Fruit fly (Drosophila melanogaster) whole organism, embryonic: ENCODE results near the gene D.

Experiments
- BEAF-32 ChIP-seq: fragments of 200-800 bp; sonication (Bioruptor generic); optimal IDR thresholded peaks from 3 replicates; lab custom pipeline; 2017; ENCODE audit warnings: missing biosample characterization, missing genetic modification characterization, mild to moderate bottlenecking, moderate library complexity, missing genetic modification reagents
- CG1024 ChIP-seq: fragments of 200-800 bp; sonication (Bioruptor generic); IDR thresholded peaks from 2 replicates; pipeline ENCODE4 v1.3.6; 2022; ENCODE audit warnings: missing biosample characterization, missing genetic modification characterization
- CG10321 ChIP-seq: fragments of 200-800 bp; sonication (Bioruptor generic); IDR thresholded peaks from 2 replicates; pipeline ENCODE4 v1.3.6; 2022; ENCODE audit warnings: missing biosample characterization, missing genetic modification characterization
- CG13624 ChIP-seq: fragments of 200-800 bp; sonication (Bioruptor generic); optimal IDR thresholded peaks from 2 replicates; lab custom pipeline; 2016; ENCODE audit warnings: missing biosample characterization, missing genetic modification characterization
- CG14050 ChIP-seq: fragments of 200-800 bp; sonication (Bioruptor generic); IDR thresholded peaks from 3 replicates; pipeline ENCODE4 v1.3.6; 2022; ENCODE audit warnings: missing biosample characterization, missing genetic modification characterization
- CG2120 ChIP-seq: fragments of 200-800 bp; sonication (Bioruptor generic); optimal IDR thresholded peaks from 3 replicates; lab custom pipeline; 2016; ENCODE audit warnings: missing biosample characterization, missing genetic modification characterization
- CG30403 ChIP-seq: fragments of 200-800 bp; sonication (Bioruptor generic); optimal IDR thresholded peaks from 3 replicates; lab custom pipeline; 2016; ENCODE audit warnings: missing biosample characterization, missing genetic modification characterization
- CG33213 ChIP-seq: fragments of 200-800 bp; sonication (Bioruptor generic); optimal IDR thresholded peaks from 3 replicates; lab custom pipeline; 2016; ENCODE audit warnings: missing biosample characterization, missing genetic modification characterization
- CG34224 ChIP-seq: fragments of 200-800 bp; sonication (Bioruptor generic); IDR thresholded peaks from 3 replicates; pipeline ENCODE4 v1.3.6; 2022; ENCODE audit warnings: missing biosample characterization, missing genetic modification characterization; ENCODE audit not compliant: partially characterized antibody
- CG4707 ChIP-seq: fragments of 200-800 bp; sonication (Bioruptor generic); optimal IDR thresholded peaks from 2 replicates; lab custom pipeline; 2018; ENCODE audit warnings: missing biosample characterization, mild to moderate bottlenecking, missing genetic modification characterization, moderate library complexity
- CG6765 ChIP-seq: fragments of 200-800 bp; sonication (Bioruptor generic); optimal IDR thresholded peaks from 3 replicates; lab custom pipeline; 2017; ENCODE audit warnings: missing biosample characterization, mild to moderate bottlenecking, missing genetic modification characterization
- CG8478 ChIP-seq: fragments of >200 bp; optimal IDR thresholded peaks from 2 replicates; lab custom pipeline; 2018
- D ChIP-seq, 2 experiments: fragments of 200-800 bp in 1 of 2; fragments of >200 bp in 1 of 2; sonication (Bioruptor generic) in 1 of 2; optimal IDR thresholded peaks; 2 replicates in 1 of 2; 3 replicates in 1 of 2; lab custom pipeline; 2017; ENCODE audit warnings: mild to moderate bottlenecking in 1 of 2, missing biosample characterization in 1 of 2, missing genetic modification characterization in 1 of 2, missing genetic modification reagents in 1 of 2
- Deaf1 ChIP-seq: fragments of 200-800 bp; optimal IDR thresholded peaks from 3 replicates; lab custom pipeline; 2019; ENCODE audit warnings: missing biosample characterization, mild to moderate bottlenecking, missing genetic modification characterization, moderate library complexity
- Elba2 ChIP-seq: fragments of 200-800 bp; sonication (Bioruptor generic); optimal IDR thresholded peaks from 3 replicates; lab custom pipeline; 2016; ENCODE audit warnings: missing biosample characterization, missing genetic modification characterization
- Jarid2 ChIP-seq: fragments of 200-800 bp; sonication (Bioruptor generic); optimal IDR thresholded peaks from 3 replicates; lab custom pipeline; 2017; ENCODE audit warnings: mild to moderate bottlenecking, missing biosample characterization, missing genetic modification reagents, missing genetic modification characterization
- Lpt ChIP-seq: fragments of >200 bp; optimal IDR thresholded peaks from 2 replicates; lab custom pipeline; 2018; ENCODE audit warnings: missing biosample characterization, missing genetic modification characterization
- Mad ChIP-seq: fragments of 200-800 bp; sonication (Bioruptor generic); optimal IDR thresholded peaks from 2 replicates; lab custom pipeline; 2016; ENCODE audit warnings: missing biosample characterization, missing genetic modification characterization
- Mes4 ChIP-seq: fragments of 200-800 bp; sonication (Bioruptor generic); optimal IDR thresholded peaks from 2 replicates; lab custom pipeline; 2016; ENCODE audit warnings: missing biosample characterization, missing genetic modification characterization
- NC2α ChIP-seq: fragments of 200-800 bp; sonication (Bioruptor generic); optimal IDR thresholded peaks from 2 replicates; lab custom pipeline; 2016; ENCODE audit warnings: missing biosample characterization, missing genetic modification characterization
- Nf-YB ChIP-seq: fragments of 200-800 bp; sonication (Bioruptor generic); optimal IDR thresholded peaks from 3 replicates; lab custom pipeline; 2019; ENCODE audit warnings: missing biosample characterization, mild to moderate bottlenecking, missing genetic modification characterization, moderate library complexity
- Nf-YC ChIP-seq: fragments of 200-800 bp; optimal IDR thresholded peaks from 3 replicates; lab custom pipeline; 2019; ENCODE audit warnings: missing biosample characterization, mild to moderate bottlenecking, missing genetic modification characterization, moderate library complexity
- Opbp ChIP-seq: fragments of 200-800 bp; sonication (Bioruptor generic); IDR thresholded peaks from 3 replicates; pipeline ENCODE4 v1.3.6; 2022; ENCODE audit warnings: missing biosample characterization, missing genetic modification characterization; ENCODE audit not compliant: partially characterized antibody
- Six4 ChIP-seq: fragments of 200-800 bp; sonication (Bioruptor generic); optimal IDR thresholded peaks from 2 replicates; lab custom pipeline; 2016; ENCODE audit warnings: missing biosample characterization, missing genetic modification characterization
- abd-A ChIP-seq: fragments of 200-800 bp; sonication (Bioruptor generic); optimal IDR thresholded peaks from 3 replicates; lab custom pipeline; 2019; ENCODE audit warnings: missing biosample characterization, mild to moderate bottlenecking, missing genetic modification characterization, moderate library complexity
- ac ChIP-seq: fragments of 200-800 bp; sonication (Bioruptor generic); optimal IDR thresholded peaks from 3 replicates; lab custom pipeline; 2017; ENCODE audit warnings: missing biosample characterization, mild to moderate bottlenecking, missing genetic modification characterization
- amos ChIP-seq: fragments of 200-800 bp; sonication (Bioruptor generic); IDR thresholded peaks from 2 replicates; pipeline ENCODE4 v1.3.6; 2022; ENCODE audit warnings: missing biosample characterization, missing genetic modification characterization; ENCODE audit not compliant: partially characterized antibody
- chm ChIP-seq: fragments of 200-800 bp; sonication (Bioruptor generic); IDR thresholded peaks from 2 replicates; pipeline ENCODE4 v1.3.6; 2022; ENCODE audit warnings: missing biosample characterization, missing genetic modification characterization
- crol ChIP-seq: fragments of 200-800 bp; sonication (Bioruptor generic); IDR thresholded peaks from 2 replicates; pipeline ENCODE4 v1.3.6; 2022; ENCODE audit warnings: missing biosample characterization, missing genetic modification characterization
- da ChIP-seq: fragments of 200-800 bp; sonication (Bioruptor generic); optimal IDR thresholded peaks from 2 replicates; lab custom pipeline; 2016; ENCODE audit warnings: missing biosample characterization, missing genetic modification characterization
- dmrt11E ChIP-seq: fragments of 200-800 bp; sonication (Bioruptor generic); optimal IDR thresholded peaks from 3 replicates; lab custom pipeline; 2018; ENCODE audit warnings: missing biosample characterization, mild to moderate bottlenecking, missing genetic modification characterization, moderate library complexity
- ewg ChIP-seq: fragments of 200-800 bp; sonication (Bioruptor generic); optimal IDR thresholded peaks from 3 replicates; lab custom pipeline; 2017; ENCODE audit warnings: mild to moderate bottlenecking, missing biosample characterization, missing genetic modification reagents, missing genetic modification characterization
- nau ChIP-seq: fragments of 200-800 bp; sonication (Bioruptor generic); optimal IDR thresholded peaks from 3 replicates; lab custom pipeline; 2017; ENCODE audit warnings: missing biosample characterization, mild to moderate bottlenecking, missing genetic modification characterization, missing genetic modification reagents
- nom ChIP-seq: fragments of 200-800 bp; sonication (Bioruptor generic); optimal IDR thresholded peaks from 2 replicates; lab custom pipeline; 2017; ENCODE audit warnings: missing biosample characterization, missing genetic modification characterization, mild to moderate bottlenecking, moderate library complexity, missing genetic modification reagents
- oc ChIP-seq: fragments of 200-800 bp; sonication (Bioruptor generic); optimal IDR thresholded peaks from 2 replicates; lab custom pipeline; 2018; ENCODE audit warnings: missing biosample characterization, mild to moderate bottlenecking, missing genetic modification characterization, moderate library complexity
- onecut ChIP-seq: fragments of 200-800 bp; sonication (Bioruptor generic); IDR thresholded peaks from 2 replicates; pipeline ENCODE4 v1.3.6; 2022; ENCODE audit warnings: missing biosample characterization, missing genetic modification characterization
- otp ChIP-seq: fragments of 200-800 bp; sonication (Bioruptor generic); IDR thresholded peaks from 3 replicates; pipeline ENCODE4, ENCODE4 v1.3.6; 2022; ENCODE audit warnings: missing biosample characterization, missing genetic modification characterization
- phol ChIP-seq: fragments of 200-800 bp; sonication (Bioruptor generic); optimal IDR thresholded peaks from 3 replicates; lab custom pipeline; 2018; ENCODE audit warnings: missing biosample characterization, mild to moderate bottlenecking, missing genetic modification characterization, moderate library complexity
- pita ChIP-seq: fragments of 200-800 bp; sonication (Bioruptor generic); optimal IDR thresholded peaks from 2 replicates; lab custom pipeline; 2017; ENCODE audit warnings: missing biosample characterization, mild to moderate bottlenecking, missing genetic modification characterization
- rib ChIP-seq: fragments of 200-800 bp; sonication (Bioruptor generic); IDR thresholded peaks from 2 replicates; pipeline ENCODE4 v1.3.6; 2022; ENCODE audit warnings: missing biosample characterization, missing genetic modification characterization
- sens ChIP-seq: fragments of 200-800 bp; sonication (Bioruptor generic); peaks from one replicate; lab custom pipeline; 2016; ENCODE audit warnings: missing biosample characterization, missing genetic modification characterization
- so ChIP-seq: fragments of 200-800 bp; sonication (Bioruptor generic); IDR thresholded peaks from 3 replicates; pipeline ENCODE4 v1.3.6; 2022; ENCODE audit warnings: missing biosample characterization, missing genetic modification characterization
- sqz ChIP-seq: fragments of 200-800 bp; sonication (Bioruptor generic); optimal IDR thresholded peaks from 3 replicates; lab custom pipeline; 2018; ENCODE audit warnings: missing biosample characterization, mild to moderate bottlenecking, missing genetic modification characterization
- sr ChIP-seq: fragments of 200-800 bp; sonication (Bioruptor generic); IDR thresholded peaks from 3 replicates; pipeline ENCODE4 v1.3.6; 2022; ENCODE audit warnings: missing biosample characterization, missing genetic modification characterization
- tll ChIP-seq, 2 experiments: fragments of 200-800 bp in 1 of 2; fragments of >200 bp in 1 of 2; sonication (Bioruptor generic) in 1 of 2; optimal IDR thresholded peaks; 2 replicates each; lab custom pipeline; 2017 to 2019; ENCODE audit warnings: missing biosample characterization in 2 of 2, missing genetic modification characterization in 2 of 2, mild to moderate bottlenecking in 1 of 2, moderate library complexity in 1 of 2
- tup ChIP-seq: fragments of 200-800 bp; sonication (Bioruptor generic); optimal IDR thresholded peaks from 2 replicates; lab custom pipeline; 2016; ENCODE audit warnings: missing biosample characterization, mild to moderate bottlenecking, missing genetic modification characterization, moderate library complexity
- twi ChIP-seq: fragments of 200-800 bp; optimal IDR thresholded peaks from 2 replicates; lab custom pipeline; 2019; ENCODE audit warnings: missing biosample characterization, mild to moderate bottlenecking, missing genetic modification characterization, moderate library complexity
- z ChIP-seq: fragments of 200-800 bp; sonication (Bioruptor generic); IDR thresholded peaks from 3 replicates; pipeline ENCODE4 v1.3.6; 2022; ENCODE audit warnings: missing biosample characterization, missing genetic modification characterization

The D gene

DNA sequence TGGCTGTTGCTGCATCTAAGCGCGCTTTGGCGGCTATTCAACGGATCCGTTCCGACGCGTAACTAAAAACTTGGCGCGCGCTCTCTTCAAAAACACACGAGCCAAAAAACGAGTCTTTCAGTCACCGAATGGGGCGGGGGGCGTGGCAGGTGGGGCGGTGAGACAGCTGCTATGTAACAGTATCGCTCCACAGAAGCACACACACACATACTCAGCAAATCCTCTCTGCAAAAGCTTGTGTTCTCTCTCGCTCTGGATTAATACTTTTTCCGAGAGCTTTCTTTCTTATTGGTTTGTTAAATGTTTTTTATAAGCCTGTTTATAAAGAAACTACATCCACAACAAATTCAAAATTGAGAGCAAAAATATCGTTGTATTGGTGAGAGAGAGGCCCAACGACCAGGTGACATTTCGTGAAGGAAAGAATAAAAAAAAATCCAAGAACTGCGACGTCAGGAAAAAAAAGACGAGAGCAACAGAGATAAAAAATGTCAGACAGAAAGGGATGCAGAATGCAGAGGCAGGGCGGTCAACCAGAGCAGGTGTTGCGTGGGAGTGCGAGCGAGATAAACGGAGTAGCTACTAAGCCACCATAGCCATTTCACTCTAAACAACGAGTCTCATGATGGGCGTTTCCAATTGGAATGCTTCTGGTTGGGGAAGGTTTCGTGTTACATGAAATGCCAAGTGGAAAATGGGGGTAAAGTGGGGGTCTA is 47.0 kb downstream of the D start, which contains the start of gene Sox21b:
Gene Sox21b (minus strand): TSS at position 51 of the 716 bp plus-strand sequence.
- TF ChIP-seq Mes4 (GFP tag; lab: Kevin White, UChicago) (peak; percentile 6), nom (GFP tag; lab: Kevin White, UChicago) (peak; percentile 73), z (GFP tag; lab: Robert Waterston, UW) (0 out of 3 replicates have a peak, but pooled peaks have one; percentile 38), CG33213 (GFP tag; lab: Kevin White, UChicago) (no peak), CG30403 (GFP tag; lab: Kevin White, UChicago) (no peak), ac (GFP tag; lab: Kevin White, UChicago) (peak; percentile 51), CG8478 (lab: Kevin White, UChicago) (peak; percentile 97), Nf-YB (peak; percentile 98), nau (no peak), so (GFP tag; lab: Robert Waterston, UW) (peak; percentile 25; the same call in 1 of the 3 replicates), da (GFP tag; lab: Kevin White, UChicago) (peak; percentile 56), onecut (GFP tag; lab: Robert Waterston, UW) (0 out of 2 replicates have a peak, but pooled peaks have one; percentile 7), pita (GFP tag; lab: Kevin White, UChicago) (no peak), Deaf1 (tag; lab: Kevin White, UChicago) (peak; percentile 91), Six4 (GFP tag; lab: Kevin White, UChicago) (peak; percentile 35), NC2α (GFP tag; lab: Kevin White, UChicago) (peak; percentile 11), CG13624 (peak; percentile 26), Jarid2 (GFP tag; lab: Kevin White, UChicago) (peak; percentile 81), otp (GFP tag; lab: Robert Waterston, UW) (peak; percentile 23; the same call in 1 of the 3 replicates), twi (tag; lab: Kevin White, UChicago) (peak; percentile 18), phol (peak; percentile 30), Nf-YC (peak; percentile 99), CG4707 (GFP tag; lab: Kevin White, UChicago) (no peak), CG1024 (GFP tag; lab: Robert Waterston, UW) (no peak), sr (GFP tag; lab: Robert Waterston, UW) (no peak), crol (GFP tag; lab: Robert Waterston, UW) (peak; percentile 67), dmrt11E (tag; lab: Kevin White, UChicago) (no peak), D (optimal IDR thresholded peaks at IDR 0.05; lab: Kevin White, UChicago) (peak; percentile 79), D (GFP tag; optimal IDR thresholded peaks at IDR 0.05; lab: Kevin White, UChicago) (peak; percentile 17), amos (peak; percentile 36; the same call in 1 of the 2 replicates), Elba2 (GFP tag; lab: Kevin White, UChicago) (peak; percentile 88), rib (GFP tag; lab: Robert Waterston, UW) (0 out of 2 replicates have a peak, but pooled peaks have one; percentile 18), CG14050 (GFP tag; lab: Robert Waterston, UW) (no peak), CG10321 (GFP tag; lab: Robert Waterston, UW) (peak; percentile 100), chm (GFP tag; lab: Robert Waterston, UW) (peak; percentile 38; the same call in 1 of the 2 replicates), Opbp (peak; percentile 41; the same call in 1 of the 3 replicates), ewg (peak; percentile 46), Lpt (no peak), sens (peak; percentile 78), Mad (GFP tag; lab: Kevin White, UChicago) (no peak), abd-A (tag; lab: Kevin White, UChicago) (peak; percentile 73), tup (no peak), CG6765 (GFP tag; lab: Kevin White, UChicago) (no peak), tll (GFP tag; optimal IDR thresholded peaks at IDR 0.05; lab: Kevin White, UChicago) (peak; percentile 10 to 29), oc (tag; lab: Kevin White, UChicago) (peak; percentile 83), BEAF-32 (GFP tag; lab: Kevin White, UChicago) (no peak), CG2120 (GFP tag; lab: Kevin White, UChicago) (no peak), sqz (GFP tag; lab: Kevin White, UChicago) (peak; percentile 97), CG34224 (GFP tag; lab: Robert Waterston, UW) (peak; percentile 30; the same call in 2 of the 3 replicates)
